Fruit fly (Drosophila melanogaster) whole organism, embryonic: ENCODE data around the gene Hexo2.

Source experiments
- CG11696 ChIP-seq: fragments of 200-800 bp; sonication (Bioruptor generic); IDR thresholded peaks from 2 replicates; pipeline ENCODE4 v1.3.6; 2022; ENCODE audit warnings: missing biosample characterization, missing genetic modification characterization
- CG2129 ChIP-seq: fragments of 200-800 bp; sonication (Bioruptor generic); IDR thresholded peaks from 2 replicates; pipeline ENCODE4 v1.3.6; 2022; ENCODE audit warnings: missing biosample characterization, missing genetic modification characterization; ENCODE audit not compliant: partially characterized antibody
- CG31224 ChIP-seq: fragments of 200-800 bp; sonication (Bioruptor generic); IDR thresholded peaks from 2 replicates; pipeline ENCODE4 v1.3.6; 2022; ENCODE audit warnings: missing biosample characterization, missing genetic modification characterization
- CG34422 ChIP-seq: fragments of 200-800 bp; sonication (Bioruptor generic); IDR thresholded peaks from 3 replicates; pipeline ENCODE4 v1.3.6; 2022; ENCODE audit warnings: missing biosample characterization, missing genetic modification characterization
- Doc2 ChIP-seq: fragments of 200-800 bp; sonication (Bioruptor generic); IDR thresholded peaks from 2 replicates; pipeline ENCODE4 v1.3.6; 2022; ENCODE audit warnings: missing biosample characterization, missing genetic modification characterization
- Optix ChIP-seq: fragments of 200-800 bp; sonication (Bioruptor generic); IDR thresholded peaks from 3 replicates; pipeline ENCODE4 v1.3.6; 2022; ENCODE audit warnings: missing biosample characterization, missing genetic modification characterization
- ap ChIP-seq: fragments of 200-800 bp; sonication (Bioruptor generic); IDR thresholded peaks from 2 replicates; pipeline ENCODE4 v1.3.6; 2022; ENCODE audit warnings: missing biosample characterization, missing genetic modification characterization
- bcd ChIP-seq: fragments of 200-800 bp; sonication (Bioruptor generic); optimal IDR thresholded peaks from 2 replicates; lab custom pipeline; 2017; ENCODE audit warnings: missing biosample characterization, mild to moderate bottlenecking, missing genetic modification characterization
- ems ChIP-seq: fragments of 200-800 bp; sonication (Bioruptor generic); optimal IDR thresholded peaks from 3 replicates; lab custom pipeline; 2016; ENCODE audit warnings: missing biosample characterization, missing genetic modification characterization
- ftz-f1 ChIP-seq: fragments of 200-800 bp; sonication (Bioruptor generic); optimal IDR thresholded peaks from 2 replicates; lab custom pipeline; 2016; ENCODE audit warnings: missing biosample characterization, missing genetic modification characterization
- kay ChIP-seq: fragments of 200-800 bp; sonication (Bioruptor generic); optimal IDR thresholded peaks from 2 replicates; lab custom pipeline; 2016; ENCODE audit warnings: missing biosample characterization, missing genetic modification characterization
- mirr ChIP-seq: fragments of 200-800 bp; sonication (Bioruptor generic); optimal IDR thresholded peaks from 3 replicates; lab custom pipeline; 2018; ENCODE audit warnings: missing biosample characterization, mild to moderate bottlenecking, missing genetic modification characterization
- schlank ChIP-seq: fragments of 200-800 bp; sonication (Bioruptor generic); optimal IDR thresholded peaks from 2 replicates; lab custom pipeline; 2018; ENCODE audit warnings: missing biosample characterization, mild to moderate bottlenecking, missing genetic modification characterization

DNA sequence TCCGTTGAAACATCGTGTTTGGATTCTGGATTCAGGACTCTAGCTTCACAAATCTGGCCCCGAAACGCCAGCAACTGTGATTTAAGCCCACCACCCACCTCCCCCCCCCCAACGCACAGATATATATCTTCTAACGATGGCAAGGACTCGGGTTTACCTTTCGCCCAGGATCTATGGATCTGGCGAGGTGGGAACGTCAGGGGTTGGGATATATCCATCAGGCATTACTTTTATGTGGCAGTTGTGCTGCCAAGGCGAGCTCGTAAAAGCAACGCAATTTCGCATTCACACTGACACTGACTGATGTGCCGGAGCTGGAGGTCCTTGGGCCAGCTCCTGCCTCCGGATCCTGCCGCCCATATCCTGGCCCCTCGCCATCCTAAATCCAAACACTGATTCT, 22.9 kb downstream of the Hexo2 start:
- TF ChIP-seq CG34422 (GFP tag; lab: Robert Waterston, UW) (no peak), ems (GFP tag; lab: Kevin White, UChicago) (no peak), kay (GFP tag; lab: Kevin White, UChicago) (no peak), CG31224 (GFP tag; lab: Robert Waterston, UW) (no peak), schlank (tag; lab: Kevin White, UChicago) (no peak), ap (GFP tag; lab: Robert Waterston, UW) (no peak), CG11696 (GFP tag; lab: Robert Waterston, UW) (no peak), bcd (no peak), mirr (no peak), ftz-f1 (no peak), CG2129 (GFP tag; lab: Robert Waterston, UW) (no peak), Optix (GFP tag; lab: Robert Waterston, UW) (no peak), Doc2 (GFP tag; lab: Robert Waterston, UW) (no peak)
